Worm (Caenorhabditis elegans): ENCODE measurements around the gene sre-6.

The sre-6 gene

DNA sequence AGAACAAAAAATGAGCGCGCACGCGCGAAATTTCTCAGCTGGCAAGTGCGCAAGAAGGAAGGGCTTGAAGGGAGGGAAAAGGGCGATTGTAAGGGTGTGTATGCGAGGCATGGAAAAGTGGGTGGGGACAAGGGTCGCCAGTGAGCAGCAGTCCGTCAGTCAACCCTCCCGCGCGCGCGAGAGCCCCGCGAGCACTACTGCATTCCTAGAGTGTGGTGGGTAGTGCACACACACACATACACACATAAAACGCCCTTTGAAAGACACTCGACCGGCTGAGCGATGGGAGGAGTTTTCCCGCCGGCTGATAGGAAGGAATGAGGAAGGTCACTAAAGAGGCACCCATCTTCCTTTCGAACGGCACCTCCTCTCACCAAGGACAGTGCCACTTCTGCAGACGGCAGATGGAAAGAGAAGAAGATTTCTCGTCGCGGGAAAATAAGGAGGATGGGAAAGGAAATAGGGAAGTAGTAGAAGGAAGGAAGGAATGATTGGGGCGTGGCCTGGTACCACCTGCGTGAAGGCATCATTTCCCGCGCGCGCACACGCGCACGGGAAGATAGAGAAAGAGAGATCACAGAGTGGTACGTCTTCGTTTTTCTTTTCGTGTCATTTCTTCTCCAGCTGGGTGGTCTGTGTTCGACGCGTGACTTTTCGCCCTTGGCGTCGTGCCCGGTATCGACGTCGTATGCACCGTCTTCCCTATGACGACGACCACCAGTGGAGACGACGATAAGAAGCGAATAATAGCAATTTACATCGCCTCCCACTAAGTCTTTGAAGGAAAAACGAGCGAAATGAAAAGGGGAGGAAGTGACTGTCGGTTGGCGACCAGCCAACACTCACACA lies 45.5 kb downstream of the sre-6 start:
- TF ChIP-seq efl-3 (GFP tag; optimal IDR thresholded peaks at IDR 0.05), result peak; percentile 29
- no peak for TF ChIP-seq alr-1 (tag; optimal IDR thresholded peaks at IDR 0.05; ENCODE audit: borderline replicate concordance)
- peak; percentile 64 for TF ChIP-seq irx-1 (tag; optimal IDR thresholded peaks at IDR 0.05)
- peak in 1 of 2 experiments; percentile 39 for TF ChIP-seq ztf-11 (tag; optimal IDR thresholded peaks at IDR 0.05)
- peak; percentile 12 for TF ChIP-seq zip-4 (GFP tag; optimal IDR thresholded peaks at IDR 0.05)
- no peak for TF ChIP-seq lin-39 (tag; optimal IDR thresholded peaks at IDR 0.05)
- no peak for TF ChIP-seq unc-98 (GFP tag; IDR thresholded peaks at IDR 0.05)
- TF ChIP-seq unc-130 (tag; optimal IDR thresholded peaks at IDR 0.05), result peak; percentile 58
- TF ChIP-seq ceh-88 (GFP tag; IDR thresholded peaks at IDR 0.05), result 0 out of 2 replicates have a peak, but pooled peaks have one; percentile 31
- peak; percentile 34 for TF ChIP-seq jun-1 (tag; optimal IDR thresholded peaks at IDR 0.05)
- no peak for TF ChIP-seq ceh-63 (GFP tag; optimal IDR thresholded peaks at IDR 0.05)
- no peak for TF ChIP-seq fkh-4 (tag; optimal IDR thresholded peaks at IDR 0.05; ENCODE audit: borderline replicate concordance)
- TF ChIP-seq rnt-1 (tag; optimal IDR thresholded peaks at IDR 0.05), result peak; percentile 18
- TF ChIP-seq pax-3 (tag; optimal IDR thresholded peaks at IDR 0.05), result peak; percentile 26
- TF ChIP-seq aha-1 (tag; optimal IDR thresholded peaks at IDR 0.05), result no peak
- TF ChIP-seq nhr-71 (tag; optimal IDR thresholded peaks at IDR 0.05), result peak; percentile 89
- peak; percentile 27 for TF ChIP-seq tbx-2 (tag; optimal IDR thresholded peaks at IDR 0.05)
- TF ChIP-seq fkh-8 (tag; optimal IDR thresholded peaks at IDR 0.05), result no peak
- no peak for TF ChIP-seq ets-5 (GFP tag; IDR thresholded peaks at IDR 0.05)
- TF ChIP-seq sox-4 (tag; optimal IDR thresholded peaks at IDR 0.05), result no peak
- no peak for TF ChIP-seq sptf-1 (tag; optimal IDR thresholded peaks at IDR 0.05)
- no peak for TF ChIP-seq nhr-12 (tag; optimal IDR thresholded peaks at IDR 0.05)
- TF ChIP-seq pqm-1 (tag; optimal IDR thresholded peaks at IDR 0.05), result no peak
- no peak for TF ChIP-seq nhr-237 (tag; optimal IDR thresholded peaks at IDR 0.05)
- TF ChIP-seq pag-3 (tag; optimal IDR thresholded peaks at IDR 0.05; ENCODE audit: borderline replicate concordance, insufficient read depth), result no peak
- peak; percentile 60 for TF ChIP-seq C16A3.4 (tag; optimal IDR thresholded peaks at IDR 0.05)
- TF ChIP-seq nhr-28 (tag; optimal IDR thresholded peaks at IDR 0.05), result no peak
- TF ChIP-seq lin-15B (tag; optimal IDR thresholded peaks at IDR 0.05), result no peak
- no peak for TF ChIP-seq egl-13 (tag; optimal IDR thresholded peaks at IDR 0.05)
- no peak for TF ChIP-seq C04F5.9 (tag; optimal IDR thresholded peaks at IDR 0.05)
- no peak for TF ChIP-seq ces-1 (GFP tag; optimal IDR thresholded peaks at IDR 0.05)
- no peak for TF ChIP-seq elt-2 (tag; optimal IDR thresholded peaks at IDR 0.05)
- TF ChIP-seq zag-1 (tag; optimal IDR thresholded peaks at IDR 0.05), result no peak
- TF ChIP-seq ceh-8 (GFP tag; optimal IDR thresholded peaks at IDR 0.05), result no peak
- peak in 3 of 6 experiments; percentile 68 to 90 (median 71) for TF ChIP-seq elt-3 (tag; optimal IDR thresholded peaks at IDR 0.05)
- TF ChIP-seq hlh-17 (GFP tag; optimal IDR thresholded peaks at IDR 0.05; ENCODE audit: borderline replicate concordance), result no peak
- TF ChIP-seq unc-62 (GFP tag; optimal IDR thresholded peaks at IDR 0.05), result no peak
- TF ChIP-seq mef-2 (tag; optimal IDR thresholded peaks at IDR 0.05), result no peak
- peak; percentile 19 for TF ChIP-seq xbp-1 (tag; optimal IDR thresholded peaks at IDR 0.05)
- peak; percentile 5 to 24 for TF ChIP-seq efl-1 (optimal IDR thresholded peaks at IDR 0.05)
- TF ChIP-seq efl-1 (GFP tag; optimal IDR thresholded peaks at IDR 0.05 in 1 of 2), result peak in 1 of 2 experiments; percentile 90
- no peak for TF ChIP-seq swsn-7 (tag; optimal IDR thresholded peaks at IDR 0.05)
- TF ChIP-seq snu-23 (GFP tag; optimal IDR thresholded peaks at IDR 0.05), result peak; percentile 69
- TF ChIP-seq F16B12.6 (tag; optimal IDR thresholded peaks at IDR 0.05), result no peak
- no peak for TF ChIP-seq C34B4.2 (tag; optimal IDR thresholded peaks at IDR 0.05)
- peak; percentile 85 for TF ChIP-seq blmp-1 (tag; optimal IDR thresholded peaks at IDR 0.05)
- TF ChIP-seq lin-14 (GFP tag; optimal IDR thresholded peaks at IDR 0.05), result peak; percentile 96
- peak; percentile 6 to 54 (median 44) for TF ChIP-seq dpl-1 (GFP tag; optimal IDR thresholded peaks at IDR 0.05)
- no peak for TF ChIP-seq nhr-84 (tag; optimal IDR thresholded peaks at IDR 0.05)
- TF ChIP-seq Y116A8C.19 (tag; optimal IDR thresholded peaks at IDR 0.05; ENCODE audit: borderline replicate concordance), result no peak
- no peak for TF ChIP-seq dsc-1 (tag; optimal IDR thresholded peaks at IDR 0.05)
